Worm (Caenorhabditis elegans): ENCODE measurements around the gene spp-20.

- no peak for TF ChIP-seq ref-1 (GFP tag; conservative IDR thresholded peaks at IDR 0.05)
- TF ChIP-seq ztf-23 (GFP tag; IDR thresholded peaks at IDR 0.05): no peak
- no peak for TF ChIP-seq med-1 (GFP tag; optimal IDR thresholded peaks at IDR 0.05; ENCODE audit: insufficient read depth)
- no peak for TF ChIP-seq flt-1 (GFP tag; IDR thresholded peaks at IDR 0.05)
- TF ChIP-seq klf-2 (GFP tag; conservative IDR thresholded peaks at IDR 0.05): no peak
- no peak for TF ChIP-seq cog-1 (tag; optimal IDR thresholded peaks at IDR 0.05)
- TF ChIP-seq tab-1 (GFP tag; IDR thresholded peaks at IDR 0.05): no peak
- TF ChIP-seq T22C8.4 (GFP tag; IDR thresholded peaks at IDR 0.05): no peak
Measured at ce11 chrV:6509717-6510116, 48.3 kb downstream of the spp-20 start, which contains the start of gene ubh-2.
